Worm (Caenorhabditis elegans) whole organism, midembryonic: Measurements from ENCODE around the gene C28G1.2.

Experiments used
- flt-1 ChIP-seq: fragments of 200-800 bp; sonication (Bioruptor generic); IDR thresholded peaks from 2 replicates; pipeline ENCODE4 v1.3.6; 2022; ENCODE audit warnings: missing genetic modification characterization, missing compliant biosample characterization
- klf-2 ChIP-seq: fragments of 200-800 bp; sonication (Bioruptor generic); conservative IDR thresholded peaks from 2 replicates; pipeline ENCODE4 v1.3.6; 2022; ENCODE audit warnings: missing genetic modification reagents, missing genetic modification characterization, missing compliant biosample characterization
- med-1 ChIP-seq: sonication (generic microtip); optimal IDR thresholded peaks from 2 replicates; lab custom pipeline; 2017; ENCODE audit warnings: missing genetic modification characterization, mild to moderate bottlenecking, missing compliant biosample characterization, antibody characterized with exemption, missing genetic modification reagents; ENCODE audit not compliant: insufficient read depth
- ref-1 ChIP-seq: fragments of 200-800 bp; sonication (Bioruptor generic); conservative IDR thresholded peaks from 2 replicates; pipeline ENCODE4 v1.3.6; 2022; ENCODE audit warnings: missing genetic modification reagents, missing genetic modification characterization, missing compliant biosample characterization
- tab-1 ChIP-seq: fragments of 200-800 bp; sonication (Bioruptor generic); IDR thresholded peaks from 2 replicates; pipeline ENCODE4 v1.3.6; 2022; ENCODE audit warnings: missing genetic modification characterization, missing compliant biosample characterization
- ztf-23 ChIP-seq: fragments of 200-800 bp; sonication (Bioruptor generic); IDR thresholded peaks from 2 replicates; pipeline ENCODE4 v1.3.6; 2022; ENCODE audit warnings: missing genetic modification reagents, missing genetic modification characterization, missing compliant biosample characterization
- ztf-29 ChIP-seq: fragments of 200-800 bp; sonication (Bioruptor generic); IDR thresholded peaks from 2 replicates; pipeline ENCODE4 v1.3.6; 2022; ENCODE audit warnings: missing genetic modification reagents, missing genetic modification characterization, missing compliant biosample characterization

DNA sequence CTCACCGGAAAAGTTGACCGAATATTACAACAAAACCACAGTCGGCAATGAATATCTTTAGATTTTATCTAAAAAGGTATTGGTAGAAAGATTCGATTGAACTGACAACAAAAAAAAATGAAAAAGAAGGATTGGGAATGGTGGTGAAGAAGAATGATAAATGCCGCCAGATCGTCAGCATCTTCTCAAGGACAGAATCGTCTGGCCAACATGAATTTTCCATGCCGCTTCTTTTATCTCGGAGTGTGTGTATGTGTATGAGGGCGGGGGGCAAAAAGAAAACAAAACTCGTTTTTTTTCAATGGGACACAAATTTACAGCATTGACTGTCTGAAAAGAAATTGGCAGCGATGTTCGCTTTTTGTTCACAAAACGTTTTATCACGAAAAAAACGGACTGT, 40.1 kb downstream of the C28G1.2 start:
- TF ChIP-seq med-1 (no peak), klf-2 (GFP tag; lab: Robert Waterston, UW) (no peak), tab-1 (no peak), ref-1 (GFP tag; lab: Robert Waterston, UW) (no peak), flt-1 (GFP tag; lab: Robert Waterston, UW) (no peak), ztf-29 (GFP tag; lab: Robert Waterston, UW) (no peak), ztf-23 (no peak)
